Fruit fly (Drosophila melanogaster) whole organism, wandering third instar larva: ENCODE data around the gene Zip88E.
A peak's percentile ranks its signal among the peaks of the same experiment; 100 is the strongest.

Experiments
- Abd-B ChIP-seq: fragments of >200 bp; optimal IDR thresholded peaks from 2 replicates; lab custom pipeline; 2017; ENCODE audit warnings: missing biosample characterization, missing genetic modification characterization
- HLH106 ChIP-seq: fragments of 200-800 bp; optimal IDR thresholded peaks from 3 replicates; lab custom pipeline; 2019; ENCODE audit warnings: missing biosample characterization, mild to moderate bottlenecking, missing genetic modification characterization, moderate library complexity
- Hnf4 ChIP-seq: fragments of 200-800 bp; sonication (Bioruptor generic); optimal IDR thresholded peaks from 2 replicates; lab custom pipeline; 2016; ENCODE audit warnings: missing biosample characterization, mild to moderate bottlenecking, missing genetic modification characterization
- Jra ChIP-seq: sonication (Bioruptor generic); optimal IDR thresholded peaks from 2 replicates; lab custom pipeline; 2016; ENCODE audit warnings: missing biosample characterization, missing genetic modification characterization
- N ChIP-seq: fragments of >200 bp; optimal IDR thresholded peaks from 2 replicates; lab custom pipeline; 2018; ENCODE audit warnings: missing biosample characterization, missing external identifiers, missing genetic modification characterization
- dsf ChIP-seq: sonication (Bioruptor generic); optimal IDR thresholded peaks from 2 replicates; lab custom pipeline; 2016; ENCODE audit warnings: missing biosample characterization, missing genetic modification characterization, borderline replicate concordance
- fru ChIP-seq: fragments of 200-800 bp; sonication (Bioruptor generic); optimal IDR thresholded peaks from 3 replicates; lab custom pipeline; 2016; ENCODE audit warnings: missing biosample characterization, mild to moderate bottlenecking, missing genetic modification characterization
- lola ChIP-seq: fragments of >200 bp; optimal IDR thresholded peaks from 2 replicates; lab custom pipeline; 2017; ENCODE audit warnings: missing biosample characterization, missing genetic modification characterization
- pan ChIP-seq: fragments of >200 bp; optimal IDR thresholded peaks from 2 replicates; lab custom pipeline; 2017
- psq ChIP-seq: fragments of 200-800 bp; sonication (Bioruptor generic); optimal IDR thresholded peaks from 3 replicates; lab custom pipeline; 2017; ENCODE audit warnings: missing biosample characterization, mild to moderate bottlenecking, missing genetic modification characterization, moderate library complexity
- rgr ChIP-seq: fragments of 200-800 bp; sonication (Bioruptor generic); optimal IDR thresholded peaks from 3 replicates; lab custom pipeline; 2016; ENCODE audit warnings: missing biosample characterization, mild to moderate bottlenecking, missing genetic modification characterization
- sv ChIP-seq: fragments of 200-800 bp; sonication (Bioruptor generic); optimal IDR thresholded peaks from 3 replicates; lab custom pipeline; 2016; ENCODE audit warnings: missing biosample characterization, missing genetic modification characterization
- tai ChIP-seq: sonication (Bioruptor generic); optimal IDR thresholded peaks from 2 replicates; lab custom pipeline; 2016; ENCODE audit warnings: missing biosample characterization, missing genetic modification characterization
- usp ChIP-seq: fragments of >200 bp; optimal IDR thresholded peaks from 2 replicates; lab custom pipeline; 2017; ENCODE audit warnings: missing biosample characterization, missing genetic modification characterization

DNA sequence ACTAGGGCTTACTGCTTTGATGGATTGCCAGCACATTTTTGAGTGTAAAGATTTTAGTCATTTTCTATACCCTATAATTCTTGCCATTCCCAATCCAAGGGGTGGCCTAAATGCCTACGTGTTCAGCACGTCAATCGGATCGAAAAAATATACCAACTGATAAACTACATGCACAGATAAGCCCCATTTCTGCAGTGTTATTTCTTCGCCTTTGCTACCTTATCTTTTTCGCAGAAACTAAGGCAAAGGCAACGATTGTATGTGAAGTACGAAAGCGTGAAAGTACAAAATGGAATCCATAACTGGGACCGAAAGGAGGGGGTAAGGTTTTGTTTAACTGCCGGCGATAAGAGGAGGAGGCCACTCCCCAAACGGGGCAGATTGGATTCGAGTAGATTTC, 29.4 kb downstream of the Zip88E start:
- TF ChIP-seq N (no peak), dsf (GFP tag; lab: Kevin White, UChicago) (no peak), usp (GFP tag; lab: Kevin White, UChicago) (no peak), sv (GFP tag; lab: Kevin White, UChicago) (no peak), Jra (GFP tag; lab: Kevin White, UChicago) (no peak), rgr (GFP tag; lab: Kevin White, UChicago) (no peak), tai (no peak), pan (no peak), HLH106 (tag; lab: Kevin White, UChicago) (no peak), lola (no peak), fru (GFP tag; lab: Kevin White, UChicago) (no peak), Hnf4 (no peak), psq (peak; percentile 94), Abd-B (GFP tag; lab: Kevin White, UChicago) (no peak)
